Fruit fly (Drosophila melanogaster): ENCODE results near the gene meng.

meng gene

DNA sequence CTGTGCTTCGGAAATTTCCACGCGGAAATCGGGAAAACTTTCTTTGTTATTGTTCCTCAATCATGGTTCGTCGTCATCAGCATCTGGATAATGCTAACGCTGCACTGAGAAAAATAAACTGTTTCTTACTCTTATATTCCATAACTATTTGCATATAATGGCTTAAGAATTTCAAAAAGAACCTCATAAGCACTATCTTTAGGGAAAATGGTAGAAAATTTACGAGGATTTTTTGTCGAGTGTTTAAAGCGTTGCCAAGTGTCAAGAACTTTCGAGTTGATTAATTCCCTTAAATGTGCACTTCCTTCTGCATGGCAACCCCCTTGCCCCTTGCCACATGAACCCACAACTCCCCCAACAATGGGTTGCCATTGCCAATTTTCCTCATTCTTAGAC is 45.7 kb downstream of the meng start:
- TF ChIP-seq CG8478 (optimal IDR thresholded peaks at IDR 0.05) (no peak), CTCF (optimal IDR thresholded peaks at IDR 0.05) (no peak)

- TF ChIP-seq CG8478 (optimal IDR thresholded peaks at IDR 0.05) (no peak), CTCF (optimal IDR thresholded peaks at IDR 0.05) (no peak)
Observed at dm6 chr2L:6789358-6789757, 47.1 kb downstream of the meng start.

DNA sequence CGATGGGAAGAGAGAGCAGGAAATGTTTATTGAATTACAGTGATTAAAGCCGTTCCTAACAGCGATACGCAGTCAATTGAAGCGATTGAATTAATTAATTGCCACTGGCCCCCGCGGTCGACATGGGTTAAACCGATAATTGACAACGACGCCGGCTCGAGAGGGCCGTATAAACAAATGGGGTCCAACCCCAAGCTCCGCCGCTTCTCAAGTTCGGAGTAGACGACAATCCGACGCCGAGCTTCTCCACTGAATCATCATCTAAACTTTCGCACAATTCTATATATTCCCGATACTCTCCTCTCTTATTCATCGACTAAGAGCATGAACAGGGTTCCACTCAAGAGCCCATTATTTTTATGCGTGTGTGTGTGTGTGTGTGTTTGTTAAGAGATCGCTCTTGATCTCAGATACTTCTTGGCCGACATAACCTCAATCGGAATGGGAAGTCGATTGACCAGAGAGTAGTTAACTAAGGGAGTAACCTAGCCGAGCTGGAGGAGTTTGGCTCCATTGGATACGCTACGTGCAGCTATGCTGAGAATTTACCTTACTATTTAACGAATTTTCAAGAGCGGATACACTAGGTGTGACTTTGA is 49.6 kb downstream of the meng start:
- TF ChIP-seq CTCF (optimal IDR thresholded peaks at IDR 0.05): no peak
- no peak for TF ChIP-seq CG8478 (optimal IDR thresholded peaks at IDR 0.05)

DNA sequence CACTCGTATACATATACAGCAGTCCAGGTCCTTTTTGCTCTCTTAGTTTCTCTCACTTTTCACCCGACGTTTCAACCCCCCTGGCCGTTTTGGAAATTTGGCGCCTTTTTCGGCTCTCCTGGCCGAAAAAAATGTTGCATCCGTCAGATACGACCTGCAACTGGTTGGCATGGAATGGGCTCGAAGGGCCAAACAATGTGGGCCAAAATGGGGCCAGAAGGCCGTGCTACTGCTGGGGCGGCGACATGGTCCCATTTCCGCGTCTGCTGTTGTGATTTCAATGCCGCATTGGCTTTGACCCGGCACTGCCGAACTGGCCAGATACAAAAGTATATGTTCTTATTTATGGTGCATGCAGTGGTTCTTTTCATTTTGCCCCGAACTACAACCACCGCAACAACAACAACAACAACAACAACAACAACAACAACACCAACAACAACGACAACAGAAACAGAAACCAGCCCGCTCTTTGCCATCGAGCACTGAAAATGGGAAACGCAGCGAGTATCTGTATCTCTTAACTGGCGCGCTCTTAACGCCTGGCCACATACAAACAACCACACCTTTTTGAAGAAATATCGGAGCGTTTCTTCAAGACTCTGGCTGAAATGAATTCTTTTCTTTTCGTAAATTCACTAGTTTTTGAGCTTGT is 51.6 kb downstream of the meng start:
- TF ChIP-seq CTCF (optimal IDR thresholded peaks at IDR 0.05): no peak
- TF ChIP-seq CG8478 (optimal IDR thresholded peaks at IDR 0.05): no peak

DNA sequence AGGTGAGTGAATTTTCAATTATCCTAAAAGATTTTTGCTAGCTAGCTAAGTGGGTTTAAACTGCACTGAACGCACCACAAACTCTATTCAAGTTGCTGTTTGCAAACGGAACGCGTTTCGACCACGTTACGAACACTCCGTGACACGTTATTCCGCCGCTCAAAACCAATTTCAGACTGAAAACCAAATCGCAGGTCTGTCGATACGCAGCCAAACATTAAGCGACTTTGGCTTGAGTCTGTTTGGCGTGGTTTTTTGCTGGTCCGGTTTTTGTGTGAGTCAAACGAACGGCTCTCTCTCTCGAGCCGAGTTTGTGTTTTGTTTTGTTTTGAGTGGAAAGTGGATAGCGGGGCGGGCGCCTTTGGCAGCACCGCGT is 52.1 kb downstream of the meng start:
- TF ChIP-seq CTCF (optimal IDR thresholded peaks at IDR 0.05) (no peak), CG8478 (optimal IDR thresholded peaks at IDR 0.05) (no peak)

dm6 chr2L:6794956-6795522 is 52.7 kb downstream of the meng start:
- no peak for TF ChIP-seq CTCF (optimal IDR thresholded peaks at IDR 0.05)
- TF ChIP-seq CG8478 (optimal IDR thresholded peaks at IDR 0.05): no peak

dm6 chr2L:6797408-6797807 is 55.1 kb downstream of the meng start:
- TF ChIP-seq CG8478 (optimal IDR thresholded peaks at IDR 0.05) (no peak), CTCF (optimal IDR thresholded peaks at IDR 0.05) (peak; percentile 80 to 98)

DNA sequence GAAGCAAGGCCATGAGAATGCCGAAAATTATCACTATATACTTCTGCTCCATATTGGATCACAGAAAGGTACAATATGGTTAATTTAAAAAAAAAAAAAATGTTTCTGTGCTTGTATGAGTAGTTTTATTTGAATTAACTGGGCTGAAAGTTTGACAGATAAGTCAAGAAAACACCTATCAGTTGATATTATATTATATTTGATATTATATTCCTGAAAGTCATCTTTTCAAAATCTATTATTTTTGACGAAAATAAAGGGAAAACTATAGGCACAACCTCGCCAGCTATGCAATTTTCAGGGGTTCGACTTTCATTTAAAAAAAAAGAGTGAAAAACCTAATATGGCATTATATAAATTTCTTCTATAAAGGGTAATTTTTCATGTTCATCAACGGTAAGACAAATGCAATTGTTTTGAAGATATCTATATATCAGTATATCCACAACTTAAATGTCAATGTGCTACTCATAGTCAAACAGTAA is 56.5 kb downstream of the meng start, which contains the start of the genes nrv2 and CG43610:
Gene nrv2 (minus strand): TSS at position 101 of the 485 bp plus-strand sequence.
Gene CG43610 (plus strand): TSS at position 435 of the 485 bp plus-strand sequence.
- TF ChIP-seq CG8478 (optimal IDR thresholded peaks at IDR 0.05): no peak
- no peak for TF ChIP-seq CTCF (optimal IDR thresholded peaks at IDR 0.05)

dm6 chr2L:6799551-6799950 is 57.2 kb downstream of the meng start:
- no peak for TF ChIP-seq CG8478 (optimal IDR thresholded peaks at IDR 0.05)
- TF ChIP-seq CTCF (optimal IDR thresholded peaks at IDR 0.05): no peak

DNA sequence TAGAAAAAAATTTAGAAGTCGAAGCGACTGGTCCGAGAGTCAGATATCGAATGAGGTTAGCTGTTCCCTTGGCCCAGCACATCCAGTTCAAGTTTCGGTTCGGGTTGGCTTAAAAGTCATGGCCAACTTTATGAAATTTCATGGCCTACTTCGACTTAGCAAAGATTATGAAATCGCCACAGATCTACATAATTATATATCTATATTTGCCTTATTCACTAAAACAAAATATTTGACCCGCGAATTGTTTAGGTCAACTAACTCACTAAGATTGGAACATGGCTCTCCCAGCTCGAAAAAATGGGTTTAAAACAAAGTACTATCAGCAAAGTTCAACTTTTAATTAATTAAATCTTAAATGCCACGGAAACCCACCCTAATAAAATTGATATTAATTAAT is 58.5 kb downstream of the meng start, which contains the start of gene CG17376:
Gene CG17376 (minus strand): TSS at position 101 of the 400 bp plus-strand sequence.
- TF ChIP-seq CG8478 (optimal IDR thresholded peaks at IDR 0.05) (no peak), CTCF (optimal IDR thresholded peaks at IDR 0.05) (no peak)

DNA sequence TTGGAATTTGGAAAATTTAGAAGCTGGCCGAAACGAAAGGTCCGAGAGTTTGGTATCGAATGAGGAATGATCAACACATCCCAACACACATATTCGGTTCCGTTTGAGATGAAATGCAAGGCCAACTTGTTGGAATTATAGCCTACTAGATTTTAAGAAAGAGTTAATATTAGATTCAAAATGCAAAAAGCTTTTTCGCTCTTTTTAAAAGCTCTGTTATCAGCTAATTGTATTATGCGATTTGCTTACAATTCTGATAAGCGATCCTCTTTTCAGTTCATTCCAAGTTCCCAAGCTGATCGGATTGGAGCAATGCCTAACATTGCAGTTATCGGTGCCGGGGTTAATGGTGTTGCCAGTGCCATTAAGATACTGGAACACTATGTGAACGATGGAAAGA is 60.4 kb downstream of the meng start, which contains the start of the genes CG17377 and Daao2:
Gene CG17377 (minus strand): TSS at position 101 of the 400 bp plus-strand sequence.
Gene Daao2 (plus strand): TSS at position 272 of the 400 bp plus-strand sequence.
- no peak for TF ChIP-seq CTCF (optimal IDR thresholded peaks at IDR 0.05)
- no peak for TF ChIP-seq CG8478 (optimal IDR thresholded peaks at IDR 0.05)

Data from S2 (cell line).